Worm (Caenorhabditis elegans): ENCODE measurements around the gene F56A8.3.

DNA sequence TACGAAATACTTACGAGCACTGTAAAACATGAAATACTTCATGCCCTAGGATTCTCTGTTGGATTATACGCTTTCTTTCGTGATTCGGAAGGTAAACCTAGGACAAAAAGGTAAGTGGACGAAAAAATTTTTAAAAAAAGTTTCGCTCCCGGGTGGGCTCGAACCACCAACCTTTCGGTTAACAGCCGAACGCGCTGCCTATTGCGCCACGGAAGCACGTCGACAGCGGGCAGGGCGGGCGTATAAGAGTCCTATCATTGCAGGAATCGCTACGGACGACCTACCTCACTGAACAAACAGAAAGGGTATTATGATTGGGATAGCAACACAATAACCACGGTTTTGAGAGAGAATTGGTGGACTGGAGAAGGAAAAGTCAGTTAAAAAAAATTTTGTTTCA, 31.7 kb upstream of the F56A8.3 start:
- TF ChIP-seq dsc-1 (tag; optimal IDR thresholded peaks at IDR 0.05), result peak; percentile 24
- no peak for TF ChIP-seq pag-3 (tag; optimal IDR thresholded peaks at IDR 0.05; ENCODE audit: borderline replicate concordance, insufficient read depth)
